Worm (Caenorhabditis elegans): Measurements from ENCODE around the gene F28G4.2.

DNA sequence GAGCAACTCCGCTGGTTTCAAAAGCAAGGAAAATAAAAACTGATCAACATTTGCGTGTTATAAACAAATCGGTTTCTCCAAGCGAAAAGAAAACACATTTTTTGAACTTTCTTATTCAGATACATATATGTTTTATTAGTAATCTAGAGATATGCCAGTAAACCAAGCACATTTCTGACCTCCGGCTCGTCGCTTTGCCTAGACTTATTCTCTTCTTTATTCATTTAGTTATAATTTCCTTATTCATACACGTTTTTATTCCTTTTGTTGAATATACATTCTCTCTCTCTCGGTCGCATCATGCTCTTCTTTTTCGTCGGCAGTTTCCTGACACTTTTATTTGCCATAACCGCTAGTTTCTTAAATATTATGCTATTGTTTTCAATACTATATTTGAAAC lies 16.5 kb upstream of the F28G4.2 start, which contains the start of gene srbc-84:
- TF ChIP-seq K02D7.2 (tag; optimal IDR thresholded peaks at IDR 0.05), result no peak
- TF ChIP-seq pqm-1 (tag; optimal IDR thresholded peaks at IDR 0.05), result no peak
- TF ChIP-seq npax-4 (tag; optimal IDR thresholded peaks at IDR 0.05), result no peak
- TF ChIP-seq pag-3 (tag; optimal IDR thresholded peaks at IDR 0.05; ENCODE audit: borderline replicate concordance), result no peak
